Fruit fly (Drosophila melanogaster) whole organism, prepupa: ENCODE results near the gene CG5157.

Experiments
- CG10631 ChIP-seq: fragments of 200-800 bp; sonication (Bioruptor generic); optimal IDR thresholded peaks from 2 replicates; lab custom pipeline; 2016; ENCODE audit warnings: missing biosample characterization, missing genetic modification characterization
- CG11294 ChIP-seq: fragments of 200-800 bp; sonication (Bioruptor generic); IDR thresholded peaks from 2 replicates; pipeline ENCODE4 v1.3.6; 2022; ENCODE audit warnings: missing biosample characterization, missing genetic modification characterization
- CG11902 ChIP-seq: fragments of 200-800 bp; sonication (Bioruptor generic); optimal IDR thresholded peaks from 3 replicates; lab custom pipeline; 2016; ENCODE audit warnings: missing biosample characterization, missing genetic modification characterization
- CG15336 ChIP-seq: fragments of 200-800 bp; sonication (Bioruptor generic); IDR thresholded peaks from 2 replicates; pipeline ENCODE4 v1.3.6; 2022; ENCODE audit warnings: missing biosample characterization, missing genetic modification characterization
- CG1621 ChIP-seq: fragments of 200-800 bp; sonication (Bioruptor generic); optimal IDR thresholded peaks from 3 replicates; lab custom pipeline; 2018; ENCODE audit warnings: missing biosample characterization, mild to moderate bottlenecking, missing genetic modification characterization
- CG3032 ChIP-seq: fragments of 200-800 bp; optimal IDR thresholded peaks from 2 replicates; lab custom pipeline; 2019; ENCODE audit warnings: missing biosample characterization, mild to moderate bottlenecking, missing genetic modification characterization, moderate library complexity
- CG32006 ChIP-seq: fragments of 200-800 bp; sonication (Bioruptor generic); optimal IDR thresholded peaks from 3 replicates; lab custom pipeline; 2017; ENCODE audit warnings: missing biosample characterization, mild to moderate bottlenecking, missing genetic modification characterization
- CG4318 ChIP-seq: fragments of 200-800 bp; sonication (Bioruptor generic); optimal IDR thresholded peaks from 3 replicates; lab custom pipeline; 2017; ENCODE audit warnings: missing biosample characterization, mild to moderate bottlenecking, missing genetic modification characterization
- CG6163 ChIP-seq: fragments of 200-800 bp; sonication (Bioruptor generic); IDR thresholded peaks from 3 replicates; pipeline ENCODE4 v1.3.6; 2022; ENCODE audit warnings: missing biosample characterization, missing genetic modification characterization
- CG6276 ChIP-seq: fragments of 200-800 bp; sonication (Bioruptor generic); optimal IDR thresholded peaks from 2 replicates; lab custom pipeline; 2017; ENCODE audit warnings: missing biosample characterization, mild to moderate bottlenecking, missing genetic modification characterization
- CG6854 ChIP-seq: fragments of 200-800 bp; sonication (Bioruptor generic); optimal IDR thresholded peaks from 2 replicates; lab custom pipeline; 2017; ENCODE audit warnings: missing biosample characterization, mild to moderate bottlenecking, missing genetic modification characterization
- CG7368 ChIP-seq: fragments of 200-800 bp; sonication (Bioruptor generic); optimal IDR thresholded peaks from 3 replicates; lab custom pipeline; 2016; ENCODE audit warnings: missing biosample characterization, missing genetic modification characterization
- CG8119 ChIP-seq: fragments of 200-800 bp; sonication (Bioruptor generic); IDR thresholded peaks from 3 replicates; pipeline ENCODE4 v1.3.6; 2022; ENCODE audit warnings: missing biosample characterization, missing genetic modification characterization
- CG8319 ChIP-seq: fragments of 200-800 bp; sonication (Bioruptor generic); optimal IDR thresholded peaks from 3 replicates; lab custom pipeline; 2016; ENCODE audit warnings: missing biosample characterization, missing genetic modification characterization
- Eip78C ChIP-seq: fragments of 200-800 bp; sonication (Bioruptor generic); peaks from one replicate; lab custom pipeline; 2016; ENCODE audit warnings: missing biosample characterization, missing genetic modification characterization
- Eip93F ChIP-seq: fragments of 200-800 bp; sonication (Bioruptor generic); optimal IDR thresholded peaks from 2 replicates; lab custom pipeline; 2016; ENCODE audit warnings: missing biosample characterization, mild to moderate bottlenecking, missing genetic modification characterization
- Ets21C ChIP-seq: fragments of 200-800 bp; sonication (Bioruptor generic); optimal IDR thresholded peaks from 3 replicates; lab custom pipeline; 2016; ENCODE audit warnings: missing biosample characterization, missing genetic modification characterization
- Ets96B ChIP-seq: fragments of 200-800 bp; optimal IDR thresholded peaks from 2 replicates; lab custom pipeline; 2019; ENCODE audit warnings: missing biosample characterization, mild to moderate bottlenecking, missing genetic modification characterization, moderate library complexity
- Gug ChIP-seq: fragments of 200-800 bp; sonication (Bioruptor generic); IDR thresholded peaks from 2 replicates; pipeline ENCODE4 v1.3.6; 2022; ENCODE audit warnings: missing biosample characterization, missing genetic modification characterization
- Hr39 ChIP-seq: fragments of 200-800 bp; sonication (Bioruptor generic); optimal IDR thresholded peaks from 2 replicates; lab custom pipeline; 2016; ENCODE audit warnings: missing biosample characterization, missing genetic modification characterization
- Lpt ChIP-seq: fragments of 200-800 bp; sonication (Bioruptor generic); optimal IDR thresholded peaks from 3 replicates; lab custom pipeline; 2016; ENCODE audit warnings: missing biosample characterization, missing genetic modification characterization
- OdsH ChIP-seq: fragments of 200-800 bp; sonication (Bioruptor generic); optimal IDR thresholded peaks from 3 replicates; lab custom pipeline; 2016; ENCODE audit warnings: missing biosample characterization, missing genetic modification characterization
- Smox ChIP-seq: fragments of 200-800 bp; sonication (Bioruptor generic); optimal IDR thresholded peaks from 3 replicates; lab custom pipeline; 2016; ENCODE audit warnings: missing biosample characterization, missing genetic modification characterization
- Sox102F ChIP-seq: fragments of 200-800 bp; sonication (Bioruptor generic); optimal IDR thresholded peaks from 2 replicates; lab custom pipeline; 2016; ENCODE audit warnings: missing biosample characterization, mild to moderate bottlenecking, missing genetic modification characterization
- Sox14 ChIP-seq: fragments of 200-800 bp; sonication (Bioruptor generic); optimal IDR thresholded peaks from 3 replicates; lab custom pipeline; 2016; ENCODE audit warnings: missing biosample characterization, missing genetic modification characterization
- acj6 ChIP-seq: fragments of 200-800 bp; sonication (Bioruptor generic); optimal IDR thresholded peaks from 3 replicates; lab custom pipeline; 2016; ENCODE audit warnings: missing biosample characterization, missing genetic modification characterization
- cyc ChIP-seq: fragments of 200-800 bp; sonication (Bioruptor generic); optimal IDR thresholded peaks from 3 replicates; lab custom pipeline; 2016; ENCODE audit warnings: missing biosample characterization, missing genetic modification characterization
- eg ChIP-seq: fragments of 200-800 bp; sonication (Bioruptor generic); IDR thresholded peaks from 3 replicates; pipeline ENCODE4 v1.3.6; 2022; ENCODE audit warnings: missing biosample characterization, missing genetic modification characterization
- esn ChIP-seq: fragments of 200-800 bp; sonication (Bioruptor generic); optimal IDR thresholded peaks from 2 replicates; lab custom pipeline; 2016; ENCODE audit warnings: missing biosample characterization, mild to moderate bottlenecking, missing genetic modification characterization, moderate library complexity
- fd59A ChIP-seq: fragments of 200-800 bp; sonication (Bioruptor generic); optimal IDR thresholded peaks from 2 replicates; lab custom pipeline; 2017; ENCODE audit warnings: missing biosample characterization, mild to moderate bottlenecking, missing genetic modification characterization, missing genetic modification reagents
- fkh ChIP-seq: fragments of 200-800 bp; sonication (Bioruptor generic); optimal IDR thresholded peaks from 3 replicates; lab custom pipeline; 2017; ENCODE audit warnings: missing biosample characterization, mild to moderate bottlenecking, missing genetic modification characterization, moderate library complexity
- lz ChIP-seq: fragments of 200-800 bp; sonication (Bioruptor generic); optimal IDR thresholded peaks from 3 replicates; lab custom pipeline; 2016; ENCODE audit warnings: missing biosample characterization, missing genetic modification characterization
- net ChIP-seq: fragments of 200-800 bp; sonication (Bioruptor generic); optimal IDR thresholded peaks from 3 replicates; lab custom pipeline; 2016; ENCODE audit warnings: missing biosample characterization, missing genetic modification characterization
- spab ChIP-seq: fragments of 200-800 bp; sonication (Bioruptor generic); optimal IDR thresholded peaks from 2 replicates; lab custom pipeline; 2017; ENCODE audit warnings: missing biosample characterization, mild to moderate bottlenecking, missing genetic modification characterization, missing genetic modification reagents

Gene CG5157

dm6 chr3L:16105528-16105927 lies 32.2 kb downstream of the CG5157 start, which contains the start of the genes IntS9 and CG43295 (continued):
- no peak for TF ChIP-seq CG32006 (GFP tag; lab: Kevin White, UChicago)
- TF ChIP-seq CG8119: no peak; the same call in 2 of the 3 replicates
- TF ChIP-seq Lpt (GFP tag; lab: Kevin White, UChicago): no peak
- TF ChIP-seq Hr39: peak; percentile 92
- TF ChIP-seq Ets96B (tag; lab: Kevin White, UChicago): peak; percentile 79
- TF ChIP-seq OdsH: no peak
- TF ChIP-seq Sox102F (GFP tag; lab: Kevin White, UChicago): no peak

- TF ChIP-seq Lpt (GFP tag; lab: Kevin White, UChicago) (no peak), CG7368 (GFP tag; lab: Kevin White, UChicago) (no peak), CG11294 (GFP tag; lab: Robert Waterston, UW) (no peak), CG6276 (GFP tag; lab: Kevin White, UChicago) (no peak), CG6163 (no peak), CG8319 (GFP tag; lab: Kevin White, UChicago) (no peak), CG3032 (no peak), Smox (no peak), Gug (GFP tag; lab: Robert Waterston, UW) (no peak), CG4318 (GFP tag; lab: Kevin White, UChicago) (no peak)
These were observed 37.6 kb downstream of the CG5157 start, which contains the start of gene IleRS-m for dm6 chr3L:16100059-16100458. Gene IleRS-m, plus strand, starts transcription at chr3L:16100280.

dm6 chr3L:16097393-16097884 lies 40.2 kb downstream of the CG5157 start, which contains the start of the genes CG13074 and ATPsynbetaL:
Gene CG13074, minus strand, starts transcription at chr3L:16097493.
Gene ATPsynbetaL, plus strand, starts transcription at chr3L:16097834.
- TF ChIP-seq Eip93F (GFP tag; lab: Kevin White, UChicago) (no peak), CG15336 (GFP tag; lab: Robert Waterston, UW) (no peak), acj6 (GFP tag; lab: Kevin White, UChicago) (no peak), CG11902 (no peak), Ets21C (GFP tag; lab: Kevin White, UChicago) (no peak), Smox (no peak), fkh (GFP tag; lab: Kevin White, UChicago) (no peak)

- TF ChIP-seq esn (GFP tag; lab: Kevin White, UChicago): peak; percentile 5
- no peak for TF ChIP-seq spab (GFP tag; lab: Kevin White, UChicago)
- TF ChIP-seq CG6854 (GFP tag; lab: Kevin White, UChicago): peak; percentile 53
- TF ChIP-seq Sox14 (GFP tag; lab: Kevin White, UChicago): peak; percentile 34
- TF ChIP-seq fkh (GFP tag; lab: Kevin White, UChicago): peak; percentile 69
- TF ChIP-seq cyc (GFP tag; lab: Kevin White, UChicago): no peak
These were observed 47.3 kb downstream of the CG5157 start, which contains the start of the genes CG5235 and ClC-c for dm6 chr3L:16090330-16090803. Gene CG5235, minus strand, starts transcription at chr3L:16090392. Gene ClC-c, plus strand, starts transcription at chr3L:16090454.

- no peak for TF ChIP-seq CG6854 (GFP tag; lab: Kevin White, UChicago)
- TF ChIP-seq CG10631: no peak
- TF ChIP-seq lz: no peak
- TF ChIP-seq cyc (GFP tag; lab: Kevin White, UChicago): peak; percentile 22
- peak; percentile 62 for TF ChIP-seq CG15336 (GFP tag; lab: Robert Waterston, UW)
- TF ChIP-seq CG1621 (tag; lab: Kevin White, UChicago): peak; percentile 100
- no peak for TF ChIP-seq fd59A
- TF ChIP-seq CG8319 (GFP tag; lab: Kevin White, UChicago): no peak
- no peak for TF ChIP-seq fkh (GFP tag; lab: Kevin White, UChicago)
- TF ChIP-seq CG3032: peak; percentile 56
- no peak for TF ChIP-seq Eip78C (GFP tag; lab: Kevin White, UChicago)
- no peak for TF ChIP-seq eg
- peak; percentile 55 for TF ChIP-seq esn (GFP tag; lab: Kevin White, UChicago)
- TF ChIP-seq CG6163: no peak
- no peak for TF ChIP-seq net (GFP tag; lab: Kevin White, UChicago)
- TF ChIP-seq, all 60 proteins: peak for 5
These were observed 50.3 kb downstream of the CG5157 start, which contains the start of gene Tasp1 for dm6 chr3L:16087323-16087816. Gene Tasp1, minus strand, starts transcription at chr3L:16087525.
